Fruit fly (Drosophila melanogaster) whole organism, adult: Measurements from ENCODE around the gene mtSSB.

Source experiments
- CG11617 ChIP-seq: fragments of 200-800 bp; sonication (Bioruptor generic); optimal IDR thresholded peaks from 2 replicates; lab custom pipeline; 2017; ENCODE audit warnings: mild to moderate bottlenecking, missing biosample characterization, missing genetic modification reagents, missing genetic modification characterization
- CG12768 ChIP-seq: fragments of 200-800 bp; sonication (Bioruptor generic); optimal IDR thresholded peaks from 2 replicates; lab custom pipeline; 2017; ENCODE audit warnings: missing biosample characterization, missing genetic modification characterization, mild to moderate bottlenecking, moderate library complexity, missing genetic modification reagents
- CG14711 ChIP-seq: fragments of 200-800 bp; sonication (Bioruptor generic); optimal IDR thresholded peaks from 2 replicates; lab custom pipeline; 2018; ENCODE audit warnings: missing biosample characterization, mild to moderate bottlenecking, missing genetic modification characterization, moderate library complexity
- CG5204 ChIP-seq: fragments of 200-800 bp; sonication (Bioruptor generic); optimal IDR thresholded peaks from 2 replicates; lab custom pipeline; 2016; ENCODE audit warnings: missing biosample characterization, missing genetic modification characterization
- CG7101 ChIP-seq: fragments of 200-800 bp; sonication (Bioruptor generic); optimal IDR thresholded peaks from 2 replicates; lab custom pipeline; 2018; ENCODE audit warnings: missing biosample characterization, mild to moderate bottlenecking, missing genetic modification characterization, moderate library complexity
- Crg-1 ChIP-seq: fragments of 200-800 bp; sonication (Bioruptor generic); optimal IDR thresholded peaks from 2 replicates; lab custom pipeline; 2016; ENCODE audit warnings: missing biosample characterization, missing genetic modification characterization
- Mnt ChIP-seq: fragments of 200-800 bp; sonication (Bioruptor generic); optimal IDR thresholded peaks from 2 replicates; lab custom pipeline; 2016; ENCODE audit warnings: missing biosample characterization, mild to moderate bottlenecking, missing genetic modification characterization
- bab1 ChIP-seq: fragments of 200-800 bp; sonication (Bioruptor generic); optimal IDR thresholded peaks from 3 replicates; lab custom pipeline; 2019; ENCODE audit warnings: missing biosample characterization, mild to moderate bottlenecking, missing genetic modification characterization, moderate library complexity
- cic ChIP-seq: fragments of 200-800 bp; sonication (Bioruptor generic); optimal IDR thresholded peaks from 2 replicates; lab custom pipeline; 2017; ENCODE audit warnings: missing biosample characterization, mild to moderate bottlenecking, missing genetic modification characterization, moderate library complexity
- cnc ChIP-seq, 2 experiments: fragments of >200 bp; optimal IDR thresholded peaks; 2 replicates each; lab custom pipeline; 2017
- ovo ChIP-seq: fragments of 200-800 bp; sonication (Bioruptor generic); optimal IDR thresholded peaks from 2 replicates; lab custom pipeline; 2016; ENCODE audit warnings: missing biosample characterization, missing genetic modification characterization
- pad ChIP-seq: fragments of 200-800 bp; sonication (Bioruptor generic); optimal IDR thresholded peaks from 3 replicates; lab custom pipeline; 2017; ENCODE audit warnings: missing biosample characterization, missing genetic modification characterization, mild to moderate bottlenecking, moderate library complexity, missing genetic modification reagents
- tj ChIP-seq: fragments of 200-800 bp; sonication (Bioruptor generic); optimal IDR thresholded peaks from 3 replicates; lab custom pipeline; 2017; ENCODE audit warnings: missing biosample characterization, mild to moderate bottlenecking, missing genetic modification characterization, moderate library complexity

- TF ChIP-seq cnc (optimal IDR thresholded peaks at IDR 0.05; lab: Kevin White, UChicago), result no peak
- TF ChIP-seq pad, result no peak
- no peak for TF ChIP-seq CG12768 (GFP tag; lab: Kevin White, UChicago)
- TF ChIP-seq CG5204 (GFP tag; lab: Kevin White, UChicago), result no peak
- TF ChIP-seq tj, result no peak
- TF ChIP-seq cic, result no peak
- TF ChIP-seq Mnt (GFP tag; lab: Kevin White, UChicago), result no peak
- TF ChIP-seq CG7101, result no peak
- TF ChIP-seq Crg-1 (GFP tag; lab: Kevin White, UChicago), result no peak
- no peak for TF ChIP-seq CG11617 (GFP tag; lab: Kevin White, UChicago)
- no peak for TF ChIP-seq ovo (GFP tag; lab: Kevin White, UChicago)
- no peak for TF ChIP-seq CG14711
- TF ChIP-seq bab1, result no peak
Observed at dm6 chr3R:16217368-16217767, 12.3 kb upstream of the mtSSB start.
